Fruit fly (Drosophila melanogaster): Measurements from ENCODE around the gene Srp54k.

Srp54k gene

DNA sequence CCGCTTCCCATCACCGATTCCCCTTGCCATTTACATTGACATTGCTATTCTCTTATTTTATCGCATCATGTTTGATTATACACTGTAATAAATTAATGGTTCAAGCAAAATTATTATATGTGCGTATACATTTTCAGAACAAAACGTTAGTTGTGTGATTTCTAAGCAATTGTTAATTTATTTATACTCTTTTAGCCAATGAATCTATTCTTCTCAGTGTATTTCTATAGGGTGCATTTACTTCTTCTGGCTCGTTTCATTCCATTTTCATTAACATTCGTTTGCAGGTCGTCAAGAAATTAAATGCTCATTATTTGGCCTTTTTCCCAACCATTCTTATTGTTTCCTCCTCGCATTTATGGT lies 35.1 kb downstream of the Srp54k start (continued):
- TF ChIP-seq CG8089 (GFP tag; optimal IDR thresholded peaks at IDR 0.05) (peak; percentile 59), sna (GFP tag; IDR thresholded peaks at IDR 0.05; ENCODE audit: partially characterized antibody) (no peak), CG8765 (GFP tag; IDR thresholded peaks at IDR 0.05) (no peak), fd96Cb (tag; optimal IDR thresholded peaks at IDR 0.05) (peak; percentile 80), gfzf (GFP tag; optimal IDR thresholded peaks at IDR 0.05) (no peak), CG4617 (GFP tag; optimal IDR thresholded peaks at IDR 0.05; ENCODE audit: borderline replicate concordance) (no peak), Chrac-16 (GFP tag; optimal IDR thresholded peaks at IDR 0.05) (peak; percentile 54), tx (GFP tag; optimal IDR thresholded peaks at IDR 0.05) (no peak), CG18599 (GFP tag; optimal IDR thresholded peaks at IDR 0.05) (peak; percentile 4), nom (GFP tag; optimal IDR thresholded peaks at IDR 0.05) (no peak), rib (GFP tag; IDR thresholded peaks at IDR 0.05) (no peak), vvl (GFP tag; IDR thresholded peaks at IDR 0.05) (peak; percentile 79), Ssrp (tag; optimal IDR thresholded peaks at IDR 0.05) (peak; percentile 77), odd (GFP tag; optimal IDR thresholded peaks at IDR 0.05) (no peak), CG8478 (optimal IDR thresholded peaks at IDR 0.05) (no peak), B-H2 (GFP tag; optimal IDR thresholded peaks at IDR 0.05) (no peak), lmd (GFP tag; IDR thresholded peaks at IDR 0.05) (peak; percentile 71), CG12219 (GFP tag; optimal IDR thresholded peaks at IDR 0.05) (peak; percentile 11), Dll (GFP tag; IDR thresholded peaks at IDR 0.05; ENCODE audit: partially characterized antibody) (no peak), Gug (GFP tag; IDR thresholded peaks at IDR 0.05) (0 out of 4 replicates have a peak, but pooled peaks have one; percentile 5), CG42726 (GFP tag; IDR thresholded peaks at IDR 0.05; ENCODE audit: partially characterized antibody) (no peak), chinmo (GFP tag; IDR thresholded peaks at IDR 0.05; ENCODE audit: partially characterized antibody) (no peak), ab (GFP tag; optimal IDR thresholded peaks at IDR 0.05) (no peak), Sin3A (optimal IDR thresholded peaks at IDR 0.05) (no peak), Xbp1 (GFP tag; optimal IDR thresholded peaks at IDR 0.05) (peak; percentile 62), CG14667 (GFP tag; IDR thresholded peaks at IDR 0.05) (peak; percentile 62; the same call in 1 of the 2 replicates), CG1602 (GFP tag; optimal IDR thresholded peaks at IDR 0.05) (peak; percentile 48), emc (GFP tag; optimal IDR thresholded peaks at IDR 0.05) (no peak), Hr3 (GFP tag; optimal IDR thresholded peaks at IDR 0.05) (peak; percentile 38), mirr (GFP tag; optimal IDR thresholded peaks at IDR 0.05) (no peak), tll (GFP tag; optimal IDR thresholded peaks at IDR 0.05) (no peak), fu2 (GFP tag; optimal IDR thresholded peaks at IDR 0.05) (peak; percentile 36), CrebB (tag; optimal IDR thresholded peaks at IDR 0.05) (peak; percentile 8), CG10209 (GFP tag; optimal IDR thresholded peaks at IDR 0.05) (peak; percentile 28), Doc3 (GFP tag; IDR thresholded peaks at IDR 0.05; ENCODE audit: partially characterized antibody) (no peak), Kr (GFP tag; optimal IDR thresholded peaks at IDR 0.05) (no peak), CG43689 (GFP tag; IDR thresholded peaks at IDR 0.05) (peak; percentile 22; the same call in 1 of the 2 replicates), Lhr (GFP tag; optimal IDR thresholded peaks at IDR 0.05) (peak; percentile 5), CG10959 (GFP tag; IDR thresholded peaks at IDR 0.05) (peak; percentile 72), luna (GFP tag; optimal IDR thresholded peaks at IDR 0.05) (no peak), az2 (GFP tag; optimal IDR thresholded peaks at IDR 0.05) (peak; percentile 42), Blimp-1 (GFP tag; optimal IDR thresholded peaks at IDR 0.05) (peak; percentile 77), E2f1 (GFP tag; IDR thresholded peaks at IDR 0.05) (peak; percentile 61), CG31388 (GFP tag; optimal IDR thresholded peaks at IDR 0.05) (no peak), Awh (GFP tag; IDR thresholded peaks at IDR 0.05) (peak; percentile 45; the same call in 1 of the 2 replicates), dpn (GFP tag; optimal IDR thresholded peaks at IDR 0.05) (peak; percentile 9 to 56), wor (GFP tag; IDR thresholded peaks at IDR 0.05) (peak; percentile 35; the same call in 1 of the 2 replicates), vnd (GFP tag; IDR thresholded peaks at IDR 0.05; ENCODE audit: partially characterized antibody) (no peak), PHDP (tag; optimal IDR thresholded peaks at IDR 0.05) (peak; percentile 73), peb (GFP tag; IDR thresholded peaks at IDR 0.05) (peak; percentile 63), CG18764 (GFP tag; optimal IDR thresholded peaks at IDR 0.05) (peak; percentile 53)

Measured in whole organism, embryonic.